Worm (Caenorhabditis elegans): ENCODE data around the gene col-79.

ce11 chrII:10693655-10694054, 9.8 kb upstream of the col-79 start, which contains the start of gene gbh-1:
- TF ChIP-seq nhr-111 (GFP tag; optimal IDR thresholded peaks at IDR 0.05) = no peak
- TF ChIP-seq unc-62 (GFP tag; optimal IDR thresholded peaks at IDR 0.05 in 1 of 2) = no peak
- TF ChIP-seq unc-62 (tag; optimal IDR thresholded peaks at IDR 0.05) = no peak
- no peak for TF ChIP-seq Y5F2A.4 (GFP tag; optimal IDR thresholded peaks at IDR 0.05)
